Fruit fly (Drosophila melanogaster): ENCODE measurements around the gene CG43235.

- no peak for TF ChIP-seq kni (GFP tag; optimal IDR thresholded peaks at IDR 0.05)
- no peak for TF ChIP-seq lbe (GFP tag; optimal IDR thresholded peaks at IDR 0.05)
- no peak for TF ChIP-seq CG2129 (GFP tag; IDR thresholded peaks at IDR 0.05; ENCODE audit: partially characterized antibody)
These were observed 15.8 kb upstream of the CG43235 start for dm6 chr2L:7676982-7677381.
